Fruit fly (Drosophila melanogaster) whole organism, embryonic: ENCODE results near the gene CG17839.

Experiments
- Adf1 ChIP-seq: fragments of 200-800 bp; sonication (Bioruptor generic); IDR thresholded peaks from 2 replicates; pipeline ENCODE4 v1.3.6; 2022; ENCODE audit warnings: missing biosample characterization, missing genetic modification characterization
- CG10209 ChIP-seq: fragments of 200-800 bp; sonication (Bioruptor generic); optimal IDR thresholded peaks from 3 replicates; lab custom pipeline; 2017; ENCODE audit warnings: missing biosample characterization, mild to moderate bottlenecking, missing genetic modification characterization, missing genetic modification reagents
- CG10321 ChIP-seq: fragments of 200-800 bp; sonication (Bioruptor generic); IDR thresholded peaks from 2 replicates; pipeline ENCODE4 v1.3.6; 2022; ENCODE audit warnings: missing biosample characterization, missing genetic modification characterization
- CG10565 ChIP-seq: fragments of 200-800 bp; sonication (Bioruptor generic); optimal IDR thresholded peaks from 3 replicates; lab custom pipeline; 2016; ENCODE audit warnings: missing biosample characterization, mild to moderate bottlenecking, missing genetic modification characterization
- CG11695 ChIP-seq: fragments of 200-800 bp; sonication (Bioruptor generic); IDR thresholded peaks from 3 replicates; pipeline ENCODE4 v1.3.6; 2022; ENCODE audit warnings: missing biosample characterization, missing genetic modification characterization
- CG1233 ChIP-seq: fragments of 200-800 bp; sonication (Bioruptor generic); optimal IDR thresholded peaks from 4 replicates; lab custom pipeline; 2018; ENCODE audit warnings: missing biosample characterization, mild to moderate bottlenecking, missing genetic modification characterization
- CG1603 ChIP-seq: fragments of 200-800 bp; sonication (Bioruptor generic); optimal IDR thresholded peaks from 2 replicates; lab custom pipeline; 2019; ENCODE audit warnings: missing biosample characterization, mild to moderate bottlenecking, missing genetic modification characterization, moderate library complexity
- CG1647 ChIP-seq: fragments of 200-800 bp; sonication (Bioruptor generic); optimal IDR thresholded peaks from 3 replicates; lab custom pipeline; 2016; ENCODE audit warnings: missing biosample characterization, missing genetic modification characterization
- CG17568 ChIP-seq: fragments of 200-800 bp; sonication (Bioruptor generic); optimal IDR thresholded peaks from 2 replicates; lab custom pipeline; 2018; ENCODE audit warnings: missing biosample characterization, mild to moderate bottlenecking, missing genetic modification characterization, moderate library complexity
- CG31365 ChIP-seq: fragments of 200-800 bp; sonication (Bioruptor generic); optimal IDR thresholded peaks from 2 replicates; lab custom pipeline; 2018; ENCODE audit warnings: missing biosample characterization, mild to moderate bottlenecking, missing genetic modification characterization
- CG3163 ChIP-seq: fragments of 200-800 bp; sonication (Bioruptor generic); optimal IDR thresholded peaks from 3 replicates; lab custom pipeline; 2016; ENCODE audit warnings: missing biosample characterization, missing genetic modification characterization
- CG32767 ChIP-seq: fragments of 200-800 bp; sonication (Bioruptor generic); IDR thresholded peaks from 2 replicates; pipeline ENCODE4 v1.3.6; 2022; ENCODE audit warnings: missing biosample characterization, missing genetic modification characterization
- CG3281 ChIP-seq: fragments of 200-800 bp; sonication (Bioruptor generic); optimal IDR thresholded peaks from 3 replicates; lab custom pipeline; 2017; ENCODE audit warnings: missing biosample characterization, mild to moderate bottlenecking, missing genetic modification characterization
- CG4282 ChIP-seq: fragments of 200-800 bp; sonication (Bioruptor generic); optimal IDR thresholded peaks from 2 replicates; lab custom pipeline; 2016; ENCODE audit warnings: missing biosample characterization, missing genetic modification characterization
- CG43689 ChIP-seq: fragments of 200-800 bp; sonication (Bioruptor generic); IDR thresholded peaks from 2 replicates; pipeline ENCODE4 v1.3.6; 2022; ENCODE audit warnings: missing biosample characterization, missing genetic modification characterization
- CG6654 ChIP-seq: fragments of 200-800 bp; sonication (Bioruptor generic); optimal IDR thresholded peaks from 2 replicates; lab custom pipeline; 2017; ENCODE audit warnings: missing biosample characterization, mild to moderate bottlenecking, missing genetic modification characterization
- CG6791 ChIP-seq: fragments of 200-800 bp; sonication (Bioruptor generic); IDR thresholded peaks from 3 replicates; pipeline ENCODE4 v1.3.6; 2022; ENCODE audit warnings: missing biosample characterization, missing genetic modification characterization; ENCODE audit not compliant: partially characterized antibody
- CG8089 ChIP-seq: fragments of 200-800 bp; sonication (Bioruptor generic); optimal IDR thresholded peaks from 3 replicates; lab custom pipeline; 2016; ENCODE audit warnings: missing biosample characterization, missing genetic modification characterization
- CHES-1-like ChIP-seq: fragments of 200-800 bp; sonication (Bioruptor generic); optimal IDR thresholded peaks from 2 replicates; lab custom pipeline; 2016; ENCODE audit warnings: missing biosample characterization, missing genetic modification characterization
- Drgx ChIP-seq: fragments of 200-800 bp; sonication (Bioruptor generic); IDR thresholded peaks from 2 replicates; pipeline ENCODE4 v1.3.6; 2022; ENCODE audit warnings: missing biosample characterization, missing genetic modification characterization
- E2f2 ChIP-seq: fragments of 200-800 bp; sonication (Bioruptor generic); IDR thresholded peaks from 2 replicates; pipeline ENCODE4 v1.3.6; 2022; ENCODE audit warnings: missing biosample characterization, missing genetic modification characterization
- HLH54F ChIP-seq: fragments of 200-800 bp; sonication (Bioruptor generic); optimal IDR thresholded peaks from 3 replicates; lab custom pipeline; 2016; ENCODE audit warnings: missing biosample characterization, missing genetic modification characterization
- Hey ChIP-seq: fragments of 200-800 bp; sonication (Bioruptor generic); optimal IDR thresholded peaks from 3 replicates; lab custom pipeline; 2018; ENCODE audit warnings: missing biosample characterization, mild to moderate bottlenecking, missing genetic modification characterization
- Hsf ChIP-seq: fragments of 200-800 bp; sonication (Bioruptor generic); optimal IDR thresholded peaks from 3 replicates; lab custom pipeline; 2016; ENCODE audit warnings: missing biosample characterization, missing genetic modification characterization
- Nf-YA ChIP-seq: fragments of 200-800 bp; sonication (Bioruptor generic); IDR thresholded peaks from 2 replicates; pipeline ENCODE4 v1.3.6; 2022; ENCODE audit warnings: missing biosample characterization, missing genetic modification characterization
- Ptx1 ChIP-seq: fragments of 200-800 bp; sonication (Bioruptor generic); IDR thresholded peaks from 2 replicates; pipeline ENCODE4 v1.3.6; 2022; ENCODE audit warnings: missing biosample characterization, missing genetic modification characterization
- Rfx ChIP-seq: fragments of 200-800 bp; sonication (Bioruptor generic); IDR thresholded peaks from 2 replicates; pipeline ENCODE4 v1.3.6; 2022; ENCODE audit warnings: missing biosample characterization, missing genetic modification characterization
- Ssrp ChIP-seq: fragments of 200-800 bp; sonication (Bioruptor generic); optimal IDR thresholded peaks from 2 replicates; lab custom pipeline; 2018; ENCODE audit warnings: missing biosample characterization, mild to moderate bottlenecking, missing genetic modification characterization, moderate library complexity
- YL-1 ChIP-seq: fragments of 200-800 bp; sonication (Bioruptor generic); optimal IDR thresholded peaks from 3 replicates; lab custom pipeline; 2017; ENCODE audit warnings: missing biosample characterization, mild to moderate bottlenecking, missing genetic modification characterization
- amos ChIP-seq: fragments of 200-800 bp; sonication (Bioruptor generic); IDR thresholded peaks from 2 replicates; pipeline ENCODE4 v1.3.6; 2022; ENCODE audit warnings: missing biosample characterization, missing genetic modification characterization; ENCODE audit not compliant: partially characterized antibody
- caup ChIP-seq: fragments of 200-800 bp; sonication (Bioruptor generic); optimal IDR thresholded peaks from 3 replicates; lab custom pipeline; 2017; ENCODE audit warnings: missing biosample characterization, mild to moderate bottlenecking, missing genetic modification characterization, moderate library complexity; ENCODE audit not compliant: severe bottlenecking
- chm ChIP-seq: fragments of 200-800 bp; sonication (Bioruptor generic); IDR thresholded peaks from 2 replicates; pipeline ENCODE4 v1.3.6; 2022; ENCODE audit warnings: missing biosample characterization, missing genetic modification characterization
- chn ChIP-seq: fragments of 200-800 bp; sonication (Bioruptor generic); optimal IDR thresholded peaks from 2 replicates; lab custom pipeline; 2016; ENCODE audit warnings: missing biosample characterization, missing genetic modification characterization
- disco-r ChIP-seq: fragments of 200-800 bp; sonication (Bioruptor generic); optimal IDR thresholded peaks from 2 replicates; lab custom pipeline; 2016; ENCODE audit warnings: missing biosample characterization, missing genetic modification characterization
- fd64A ChIP-seq: fragments of 200-800 bp; sonication (Bioruptor generic); optimal IDR thresholded peaks from 3 replicates; lab custom pipeline; 2018; ENCODE audit warnings: missing biosample characterization, mild to moderate bottlenecking, missing genetic modification characterization
- gfzf ChIP-seq: fragments of 200-800 bp; sonication (Bioruptor generic); optimal IDR thresholded peaks from 2 replicates; lab custom pipeline; 2016; ENCODE audit warnings: missing biosample characterization, mild to moderate bottlenecking, missing genetic modification characterization, moderate library complexity
- hth ChIP-seq: fragments of >200 bp; optimal IDR thresholded peaks from 2 replicates; lab custom pipeline; 2017; ENCODE audit warnings: inconsistent platforms
- lab ChIP-seq: fragments of 200-800 bp; sonication (Bioruptor generic); optimal IDR thresholded peaks from 3 replicates; lab custom pipeline; 2017; ENCODE audit warnings: missing biosample characterization, missing genetic modification characterization, mild to moderate bottlenecking, moderate library complexity, missing genetic modification reagents
- lola ChIP-seq, 3 experiments: fragments of >200 bp in 2 of 3; fragments of 200-800 bp in 1 of 3; sonication (Bioruptor generic) in 1 of 3; optimal IDR thresholded peaks; 2 replicates each; lab custom pipeline; 2017 to 2019; ENCODE audit warnings: missing biosample characterization in 3 of 3, missing genetic modification characterization in 3 of 3, mild to moderate bottlenecking in 1 of 3, moderate library complexity in 1 of 3
- oc ChIP-seq: fragments of 200-800 bp; sonication (Bioruptor generic); optimal IDR thresholded peaks from 2 replicates; lab custom pipeline; 2018; ENCODE audit warnings: missing biosample characterization, mild to moderate bottlenecking, missing genetic modification characterization, moderate library complexity
- pfk ChIP-seq: fragments of 200-800 bp; sonication (Bioruptor generic); optimal IDR thresholded peaks from 2 replicates; lab custom pipeline; 2018; ENCODE audit warnings: missing biosample characterization, mild to moderate bottlenecking, missing genetic modification characterization, moderate library complexity
- pros ChIP-seq: fragments of 200-800 bp; sonication (Bioruptor generic); optimal IDR thresholded peaks from 3 replicates; lab custom pipeline; 2019; ENCODE audit warnings: missing biosample characterization, mild to moderate bottlenecking, missing genetic modification characterization, moderate library complexity
- sens ChIP-seq: fragments of 200-800 bp; sonication (Bioruptor generic); peaks from one replicate; lab custom pipeline; 2016; ENCODE audit warnings: missing biosample characterization, missing genetic modification characterization
- sna ChIP-seq: fragments of 200-800 bp; sonication (Bioruptor generic); IDR thresholded peaks from 2 replicates; pipeline ENCODE4 v1.3.6; 2022; ENCODE audit warnings: missing biosample characterization, missing genetic modification characterization; ENCODE audit not compliant: partially characterized antibody
- trem ChIP-seq: fragments of 200-800 bp; optimal IDR thresholded peaks from 3 replicates; lab custom pipeline; 2019; ENCODE audit warnings: missing biosample characterization, mild to moderate bottlenecking, missing genetic modification characterization, moderate library complexity
- trh ChIP-seq: fragments of 200-800 bp; sonication (Bioruptor generic); optimal IDR thresholded peaks from 2 replicates; lab custom pipeline; 2016; ENCODE audit warnings: missing biosample characterization, missing genetic modification characterization
- tx ChIP-seq: fragments of 200-800 bp; sonication (Bioruptor generic); optimal IDR thresholded peaks from 2 replicates; lab custom pipeline; 2016; ENCODE audit warnings: missing biosample characterization, missing genetic modification characterization
- unpg ChIP-seq: fragments of 200-800 bp; sonication (Bioruptor generic); optimal IDR thresholded peaks from 3 replicates; lab custom pipeline; 2018; ENCODE audit warnings: missing biosample characterization, mild to moderate bottlenecking, missing genetic modification characterization, moderate library complexity

Gene CG17839

dm6 chr3L:14757464-14758384 lies 47.2 kb upstream of the CG17839 start, which contains the start of gene CG42507 (continued):
- TF ChIP-seq CG10209 (peak; percentile 47), sna (GFP tag; lab: Robert Waterston, UW) (peak; percentile 24; the same call in 1 of the 2 replicates), Ssrp (tag; lab: Kevin White, UChicago) (no peak), CG4282 (GFP tag; lab: Kevin White, UChicago) (no peak), E2f2 (no peak), CG1647 (no peak), tx (GFP tag; lab: Kevin White, UChicago) (no peak), chm (GFP tag; lab: Robert Waterston, UW) (peak; percentile 50), Nf-YA (0 out of 2 replicates have a peak, but pooled peaks have one; percentile 20), caup (GFP tag; lab: Kevin White, UChicago) (peak; percentile 55), disco-r (GFP tag; lab: Kevin White, UChicago) (no peak), CG32767 (GFP tag; lab: Robert Waterston, UW) (peak; percentile 70; the same call in 1 of the 2 replicates), CG10565 (GFP tag; lab: Kevin White, UChicago) (no peak), CG10321 (no peak), CG3163 (peak; percentile 91), lab (peak; percentile 71), hth (no peak), unpg (GFP tag; lab: Kevin White, UChicago) (peak; percentile 11), trem (peak; percentile 28), CG31365 (tag; lab: Kevin White, UChicago) (peak; percentile 52), pfk (GFP tag; lab: Kevin White, UChicago) (peak; percentile 65), CG11695 (GFP tag; lab: Robert Waterston, UW) (peak; percentile 53; the same call in 1 of the 3 replicates), CG6791 (no peak), trh (no peak), YL-1 (GFP tag; lab: Kevin White, UChicago) (peak; percentile 35), CG43689 (GFP tag; lab: Robert Waterston, UW) (no peak), CG6654 (GFP tag; lab: Kevin White, UChicago) (no peak), CHES-1-like (GFP tag; lab: Kevin White, UChicago) (peak; percentile 44), lola (GFP tag; optimal IDR thresholded peaks at IDR 0.05; lab: Kevin White, UChicago) (no peak), Drgx (GFP tag; lab: Robert Waterston, UW) (0 out of 2 replicates have a peak, but pooled peaks have one; percentile 8), Hey (peak; percentile 54), oc (tag; lab: Kevin White, UChicago) (peak; percentile 15), Ptx1 (GFP tag; lab: Robert Waterston, UW) (no peak), CG17568 (GFP tag; lab: Kevin White, UChicago) (peak; percentile 62), CG8089 (GFP tag; lab: Kevin White, UChicago) (no peak), pros (peak; percentile 98), sens (GFP tag; lab: Kevin White, UChicago) (peak; percentile 76), CG1233 (GFP tag; lab: Kevin White, UChicago) (peak; percentile 59), Hsf (no peak), amos (GFP tag; lab: Robert Waterston, UW) (no peak; the same call in 1 of the 2 replicates), gfzf (GFP tag; lab: Kevin White, UChicago) (no peak), Adf1 (GFP tag; lab: Robert Waterston, UW) (peak; percentile 83), HLH54F (GFP tag; lab: Kevin White, UChicago) (peak; percentile 19), chn (GFP tag; lab: Kevin White, UChicago) (peak; percentile 21), CG1603 (tag; lab: Kevin White, UChicago) (peak; percentile 39), fd64A (GFP tag; lab: Kevin White, UChicago) (peak; percentile 67), CG3281 (peak; percentile 71), Rfx (peak; percentile 64)
